Worm (Caenorhabditis elegans) whole organism, midembryonic: ENCODE results near the gene daf-14.

ENCODE experiments used
- T22C8.4 ChIP-seq: fragments of 200-800 bp; sonication (Bioruptor generic); IDR thresholded peaks from 2 replicates; pipeline ENCODE4 v1.3.6; 2022; ENCODE audit warnings: missing genetic modification characterization, missing compliant biosample characterization
- cog-1 ChIP-seq: sonication (generic microtip); optimal IDR thresholded peaks from 2 replicates; lab custom pipeline; 2016; ENCODE audit warnings: missing genetic modification characterization, missing compliant biosample characterization
- flt-1 ChIP-seq: fragments of 200-800 bp; sonication (Bioruptor generic); IDR thresholded peaks from 2 replicates; pipeline ENCODE4 v1.3.6; 2022; ENCODE audit warnings: missing genetic modification characterization, missing compliant biosample characterization
- klf-2 ChIP-seq: fragments of 200-800 bp; sonication (Bioruptor generic); conservative IDR thresholded peaks from 2 replicates; pipeline ENCODE4 v1.3.6; 2022; ENCODE audit warnings: missing genetic modification reagents, missing genetic modification characterization, missing compliant biosample characterization
- med-1 ChIP-seq: sonication (generic microtip); optimal IDR thresholded peaks from 2 replicates; lab custom pipeline; 2017; ENCODE audit warnings: missing genetic modification characterization, mild to moderate bottlenecking, missing compliant biosample characterization, antibody characterized with exemption, missing genetic modification reagents; ENCODE audit not compliant: insufficient read depth
- ztf-23 ChIP-seq: fragments of 200-800 bp; sonication (Bioruptor generic); IDR thresholded peaks from 2 replicates; pipeline ENCODE4 v1.3.6; 2022; ENCODE audit warnings: missing genetic modification reagents, missing genetic modification characterization, missing compliant biosample characterization

ce11 chrIV:10227534-10227933 is 22.9 kb upstream of the daf-14 start, which contains the start of gene F01G10.6:
- no peak for TF ChIP-seq flt-1 (GFP tag; lab: Robert Waterston, UW)
- TF ChIP-seq med-1 (GFP tag; lab: Kevin White, UChicago) = no peak
- no peak for TF ChIP-seq T22C8.4 (GFP tag; lab: Robert Waterston, UW)
- TF ChIP-seq ztf-23 (GFP tag; lab: Robert Waterston, UW) = no peak
- TF ChIP-seq klf-2 (GFP tag; lab: Robert Waterston, UW) = no peak
- no peak for TF ChIP-seq cog-1 (tag; lab: Kevin White, UChicago)
